Fruit fly (Drosophila melanogaster) whole organism, embryonic: ENCODE measurements around the gene CG43367.

Experiments used
- Blimp-1 ChIP-seq: fragments of 200-800 bp; sonication (Bioruptor generic); optimal IDR thresholded peaks from 3 replicates; lab custom pipeline; 2018; ENCODE audit warnings: missing biosample characterization, missing genetic modification characterization, mild to moderate bottlenecking, moderate library complexity, missing genetic modification reagents
- CG10979 ChIP-seq: fragments of 200-800 bp; sonication (Bioruptor generic); optimal IDR thresholded peaks from 2 replicates; lab custom pipeline; 2018; ENCODE audit warnings: missing biosample characterization, mild to moderate bottlenecking, missing genetic modification characterization, moderate library complexity
- CG12942 ChIP-seq: fragments of 200-800 bp; sonication (Bioruptor generic); optimal IDR thresholded peaks from 3 replicates; lab custom pipeline; 2016; ENCODE audit warnings: missing biosample characterization, missing genetic modification characterization
- CG15479 ChIP-seq: fragments of 200-800 bp; sonication (Bioruptor generic); optimal IDR thresholded peaks from 3 replicates; lab custom pipeline; 2019; ENCODE audit warnings: missing biosample characterization, mild to moderate bottlenecking, missing genetic modification characterization, moderate library complexity
- CG17328 ChIP-seq: fragments of 200-800 bp; sonication (Bioruptor generic); IDR thresholded peaks from 2 replicates; pipeline ENCODE4 v1.3.6; 2022; ENCODE audit warnings: missing biosample characterization, missing genetic modification characterization
- CG17612 ChIP-seq: fragments of 200-800 bp; sonication (Bioruptor generic); IDR thresholded peaks from 2 replicates; pipeline ENCODE4 v1.3.6; 2022; ENCODE audit warnings: missing biosample characterization, missing genetic modification characterization
- CG31224 ChIP-seq: fragments of 200-800 bp; sonication (Bioruptor generic); IDR thresholded peaks from 2 replicates; pipeline ENCODE4 v1.3.6; 2022; ENCODE audit warnings: missing biosample characterization, missing genetic modification characterization
- CG7271 ChIP-seq: fragments of 200-800 bp; sonication (Bioruptor generic); optimal IDR thresholded peaks from 2 replicates; lab custom pipeline; 2018; ENCODE audit warnings: missing biosample characterization, mild to moderate bottlenecking, missing genetic modification characterization, moderate library complexity
- CG7786 ChIP-seq: fragments of 200-800 bp; sonication (Bioruptor generic); optimal IDR thresholded peaks from 2 replicates; lab custom pipeline; 2016; ENCODE audit warnings: missing biosample characterization, missing genetic modification characterization
- D ChIP-seq, 2 experiments: fragments of 200-800 bp in 1 of 2; fragments of >200 bp in 1 of 2; sonication (Bioruptor generic) in 1 of 2; optimal IDR thresholded peaks; 2 replicates in 1 of 2; 3 replicates in 1 of 2; lab custom pipeline; 2017; ENCODE audit warnings: mild to moderate bottlenecking in 1 of 2, missing biosample characterization in 1 of 2, missing genetic modification characterization in 1 of 2, missing genetic modification reagents in 1 of 2
- Deaf1 ChIP-seq: fragments of 200-800 bp; optimal IDR thresholded peaks from 3 replicates; lab custom pipeline; 2019; ENCODE audit warnings: missing biosample characterization, mild to moderate bottlenecking, missing genetic modification characterization, moderate library complexity
- Fer3 ChIP-seq: fragments of 200-800 bp; sonication (Bioruptor generic); optimal IDR thresholded peaks from 2 replicates; lab custom pipeline; 2018; ENCODE audit warnings: missing biosample characterization, mild to moderate bottlenecking, missing genetic modification characterization, moderate library complexity
- HLH3B ChIP-seq: fragments of 200-800 bp; sonication (Bioruptor generic); IDR thresholded peaks from 2 replicates; pipeline ENCODE4 v1.3.6; 2022; ENCODE audit warnings: missing biosample characterization, missing genetic modification characterization
- Hand ChIP-seq: fragments of 200-800 bp; sonication (Bioruptor generic); optimal IDR thresholded peaks from 2 replicates; lab custom pipeline; 2017; ENCODE audit warnings: mild to moderate bottlenecking, missing biosample characterization, missing genetic modification reagents, missing genetic modification characterization
- Hr3 ChIP-seq: fragments of 200-800 bp; sonication (Bioruptor generic); optimal IDR thresholded peaks from 3 replicates; lab custom pipeline; 2016; ENCODE audit warnings: missing biosample characterization, missing genetic modification characterization
- Jarid2 ChIP-seq: fragments of 200-800 bp; sonication (Bioruptor generic); optimal IDR thresholded peaks from 3 replicates; lab custom pipeline; 2017; ENCODE audit warnings: mild to moderate bottlenecking, missing biosample characterization, missing genetic modification reagents, missing genetic modification characterization
- Kr ChIP-seq: fragments of 200-800 bp; sonication (Bioruptor generic); optimal IDR thresholded peaks from 2 replicates; lab custom pipeline; 2017; ENCODE audit warnings: missing biosample characterization, mild to moderate bottlenecking, missing genetic modification characterization
- Med ChIP-seq: fragments of 200-800 bp; sonication (Bioruptor generic); peaks from one replicate; lab custom pipeline; 2016; ENCODE audit warnings: missing biosample characterization, missing genetic modification characterization, mild to moderate bottlenecking, inconsistent platforms, moderate library complexity
- Nf-YB ChIP-seq: fragments of 200-800 bp; sonication (Bioruptor generic); optimal IDR thresholded peaks from 3 replicates; lab custom pipeline; 2019; ENCODE audit warnings: missing biosample characterization, mild to moderate bottlenecking, missing genetic modification characterization, moderate library complexity
- Nf-YC ChIP-seq: fragments of 200-800 bp; optimal IDR thresholded peaks from 3 replicates; lab custom pipeline; 2019; ENCODE audit warnings: missing biosample characterization, mild to moderate bottlenecking, missing genetic modification characterization, moderate library complexity
- Sox100B ChIP-seq: fragments of 200-800 bp; sonication (Bioruptor generic); optimal IDR thresholded peaks from 3 replicates; lab custom pipeline; 2018; ENCODE audit warnings: missing biosample characterization, mild to moderate bottlenecking, missing genetic modification characterization
- Trl ChIP-seq, 3 experiments: fragments of >200 bp in 2 of 3; fragments of 200-800 bp in 1 of 3; sonication (Bioruptor generic) in 1 of 3; optimal IDR thresholded peaks; 2 replicates in 1 of 3; 3 replicates in 2 of 3; lab custom pipeline; 2016 to 2017; ENCODE audit warnings: missing biosample characterization in 1 of 3, missing genetic modification characterization in 1 of 3
- ash1 ChIP-seq: fragments of 200-800 bp; sonication (Bioruptor generic); optimal IDR thresholded peaks from 2 replicates; lab custom pipeline; 2018; ENCODE audit warnings: missing biosample characterization, mild to moderate bottlenecking, missing genetic modification characterization
- cad ChIP-seq: fragments of >200 bp; optimal IDR thresholded peaks from 2 replicates; lab custom pipeline; 2017; ENCODE audit warnings: missing biosample characterization, missing genetic modification characterization
- chinmo ChIP-seq: fragments of 200-800 bp; sonication (Bioruptor generic); IDR thresholded peaks from 4 replicates; pipeline ENCODE4 v1.3.6; 2022; ENCODE audit warnings: missing biosample characterization, missing genetic modification characterization; ENCODE audit not compliant: partially characterized antibody
- ci ChIP-seq: fragments of 200-800 bp; sonication (Bioruptor generic); IDR thresholded peaks from 3 replicates; pipeline ENCODE4 v1.3.6; 2022; ENCODE audit warnings: missing biosample characterization, missing genetic modification characterization
- dan ChIP-seq: fragments of 200-800 bp; sonication (Bioruptor generic); IDR thresholded peaks from 2 replicates; pipeline ENCODE4 v1.3.6; 2022; ENCODE audit warnings: missing biosample characterization, missing genetic modification characterization
- en ChIP-seq: fragments of 200-800 bp; sonication (Bioruptor generic); optimal IDR thresholded peaks from 2 replicates; lab custom pipeline; 2016; ENCODE audit warnings: missing biosample characterization, missing genetic modification characterization
- ken ChIP-seq: fragments of 200-800 bp; sonication (Bioruptor generic); IDR thresholded peaks from 3 replicates; pipeline ENCODE4 v1.3.6; 2022; ENCODE audit warnings: missing biosample characterization, missing genetic modification characterization
- nom ChIP-seq: fragments of 200-800 bp; sonication (Bioruptor generic); optimal IDR thresholded peaks from 2 replicates; lab custom pipeline; 2017; ENCODE audit warnings: missing biosample characterization, missing genetic modification characterization, mild to moderate bottlenecking, moderate library complexity, missing genetic modification reagents
- pros ChIP-seq: fragments of 200-800 bp; sonication (Bioruptor generic); optimal IDR thresholded peaks from 3 replicates; lab custom pipeline; 2019; ENCODE audit warnings: missing biosample characterization, mild to moderate bottlenecking, missing genetic modification characterization, moderate library complexity
- slp2 ChIP-seq: fragments of 200-800 bp; sonication (Bioruptor generic); optimal IDR thresholded peaks from 2 replicates; lab custom pipeline; 2016; ENCODE audit warnings: missing biosample characterization, missing genetic modification characterization
- sqz ChIP-seq: fragments of 200-800 bp; sonication (Bioruptor generic); optimal IDR thresholded peaks from 3 replicates; lab custom pipeline; 2018; ENCODE audit warnings: missing biosample characterization, mild to moderate bottlenecking, missing genetic modification characterization
- tll ChIP-seq, 2 experiments: fragments of 200-800 bp in 1 of 2; fragments of >200 bp in 1 of 2; sonication (Bioruptor generic) in 1 of 2; optimal IDR thresholded peaks; 2 replicates each; lab custom pipeline; 2017 to 2019; ENCODE audit warnings: missing biosample characterization in 2 of 2, missing genetic modification characterization in 2 of 2, mild to moderate bottlenecking in 1 of 2, moderate library complexity in 1 of 2
- z ChIP-seq: fragments of 200-800 bp; sonication (Bioruptor generic); IDR thresholded peaks from 3 replicates; pipeline ENCODE4 v1.3.6; 2022; ENCODE audit warnings: missing biosample characterization, missing genetic modification characterization

The CG43367 gene

dm6 chr3L:4160926-4161325, 32.9 kb upstream of the CG43367 start, which contains the start of gene nab:
TSS of gene nab (minus strand) at chr3L:4160932.
- TF ChIP-seq Hand (GFP tag; lab: Kevin White, UChicago) (no peak), ash1 (no peak), z (peak; percentile 95), CG12942 (GFP tag; lab: Kevin White, UChicago) (no peak), Blimp-1 (peak; percentile 31), CG10979 (no peak), dan (GFP tag; lab: Robert Waterston, UW) (no peak), Nf-YC (tag; lab: Kevin White, UChicago) (peak; percentile 83), slp2 (no peak), HLH3B (no peak), Hr3 (GFP tag; lab: Kevin White, UChicago) (no peak), Deaf1 (tag; lab: Kevin White, UChicago) (peak; percentile 92), CG7271 (peak; percentile 38), Fer3 (tag; lab: Kevin White, UChicago) (no peak), Nf-YB (GFP tag; lab: Kevin White, UChicago) (peak; percentile 58), Jarid2 (GFP tag; lab: Kevin White, UChicago) (peak; percentile 0), Trl (optimal IDR thresholded peaks at IDR 0.05; lab: Kevin White, UChicago) (peak; percentile 7 to 66), Trl (GFP tag; optimal IDR thresholded peaks at IDR 0.05; lab: Kevin White, UChicago) (no peak), chinmo (no peak), pros (GFP tag; lab: Kevin White, UChicago) (peak; percentile 91), en (GFP tag; lab: Kevin White, UChicago) (no peak), CG17612 (GFP tag; lab: Robert Waterston, UW) (no peak), CG17328 (GFP tag; lab: Robert Waterston, UW) (0 out of 2 replicates have a peak, but pooled peaks have one; percentile 7), Kr (GFP tag; lab: Kevin White, UChicago) (peak; percentile 56), nom (GFP tag; lab: Kevin White, UChicago) (peak; percentile 13), sqz (GFP tag; lab: Kevin White, UChicago) (peak; percentile 25), CG31224 (GFP tag; lab: Robert Waterston, UW) (no peak), CG7786 (no peak)

dm6 chr3L:4167353-4167842, 26.4 kb upstream of the CG43367 start, which contains the start of gene mas:
TSS of gene mas (minus strand) at chr3L:4167464.
- TF ChIP-seq Blimp-1 = peak; percentile 32
- TF ChIP-seq Med = peak; percentile 43
- peak in 1 of 2 experiments; percentile 41 for TF ChIP-seq Trl (optimal IDR thresholded peaks at IDR 0.05; lab: Kevin White, UChicago)
- no peak for TF ChIP-seq Trl (GFP tag; optimal IDR thresholded peaks at IDR 0.05; lab: Kevin White, UChicago)
- TF ChIP-seq cad (GFP tag; lab: Kevin White, UChicago) = peak; percentile 93
- no peak for TF ChIP-seq D (optimal IDR thresholded peaks at IDR 0.05; lab: Kevin White, UChicago)
- TF ChIP-seq D (GFP tag; optimal IDR thresholded peaks at IDR 0.05; lab: Kevin White, UChicago) = no peak
- 0 out of 3 replicates have a peak, but pooled peaks have one; percentile 16 for TF ChIP-seq ci
- TF ChIP-seq Sox100B (GFP tag; lab: Kevin White, UChicago) = no peak
- TF ChIP-seq ken (GFP tag; lab: Robert Waterston, UW) = 0 out of 3 replicates have a peak, but pooled peaks have one; percentile 35
- peak in 1 of 2 experiments; percentile 40 for TF ChIP-seq tll (GFP tag; optimal IDR thresholded peaks at IDR 0.05; lab: Kevin White, UChicago)
- peak; percentile 57 for TF ChIP-seq CG15479
- TF ChIP-seq, all 482 proteins: peak for 8
